Worm (Caenorhabditis elegans): ENCODE data around the gene pmk-2.

The pmk-2 gene

DNA sequence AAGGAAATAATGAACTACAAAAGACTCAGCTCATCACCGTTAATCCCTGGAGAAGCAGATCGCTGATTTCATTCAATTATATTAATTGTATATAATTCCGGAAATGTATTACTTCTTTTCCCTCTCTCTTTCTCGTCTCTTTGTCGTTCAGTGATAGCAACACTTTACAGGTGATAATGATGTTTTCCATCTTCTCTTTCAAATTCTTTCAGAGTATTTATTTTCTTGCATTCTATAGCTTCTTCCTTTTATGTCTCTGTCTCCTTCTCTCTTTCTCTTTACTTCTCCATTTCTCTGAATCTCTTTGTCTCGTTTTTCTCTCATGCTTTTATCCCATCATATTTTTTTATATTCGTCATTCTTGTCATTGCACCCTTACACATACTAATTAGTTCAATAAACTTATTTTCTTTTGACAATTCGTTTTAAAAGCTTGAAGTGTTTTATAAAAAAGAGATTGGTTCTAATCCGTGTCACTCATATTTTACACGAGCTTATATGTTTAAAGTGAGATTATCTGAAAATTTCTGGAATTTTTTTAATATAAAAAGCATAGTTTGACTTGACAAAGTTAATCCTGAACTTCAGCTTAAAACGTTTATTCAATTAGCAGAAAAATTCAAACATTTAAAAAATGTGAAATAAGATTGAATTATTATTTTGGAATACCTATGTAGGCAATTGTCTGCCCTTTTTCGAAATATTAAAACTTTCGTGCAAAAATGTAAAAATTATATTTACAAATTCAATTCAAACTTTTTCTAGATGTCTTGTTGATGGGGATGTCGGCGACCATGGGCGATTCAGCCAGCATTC is at the start of gene pmk-2:
Gene pmk-2, plus strand, starts transcription at position 766 of the 816 bp plus-strand sequence.
- TF ChIP-seq ama-1 (optimal IDR thresholded peaks at IDR 0.05), result no peak
- peak; percentile 49 for TF ChIP-seq unc-42 (tag; optimal IDR thresholded peaks at IDR 0.05)
- TF ChIP-seq Y22D7AL.16 (tag; optimal IDR thresholded peaks at IDR 0.05), result no peak
- TF ChIP-seq nfya-1 (tag; optimal IDR thresholded peaks at IDR 0.05), result no peak
- TF ChIP-seq dmd-4 (tag; optimal IDR thresholded peaks at IDR 0.05; ENCODE audit: borderline replicate concordance), result no peak
- no peak for TF ChIP-seq pros-1 (tag; optimal IDR thresholded peaks at IDR 0.05)
- TF ChIP-seq rnt-1 (tag; optimal IDR thresholded peaks at IDR 0.05), result no peak
- TF ChIP-seq sdc-2 (tag; optimal IDR thresholded peaks at IDR 0.05), result no peak
- TF ChIP-seq hlh-6 (tag; optimal IDR thresholded peaks at IDR 0.05), result no peak
- TF ChIP-seq ceh-18 (tag; optimal IDR thresholded peaks at IDR 0.05), result no peak
- no peak for TF ChIP-seq che-1 (tag; optimal IDR thresholded peaks at IDR 0.05)
- peak; percentile 6 for TF ChIP-seq ceh-14 (tag; optimal IDR thresholded peaks at IDR 0.05)

DNA sequence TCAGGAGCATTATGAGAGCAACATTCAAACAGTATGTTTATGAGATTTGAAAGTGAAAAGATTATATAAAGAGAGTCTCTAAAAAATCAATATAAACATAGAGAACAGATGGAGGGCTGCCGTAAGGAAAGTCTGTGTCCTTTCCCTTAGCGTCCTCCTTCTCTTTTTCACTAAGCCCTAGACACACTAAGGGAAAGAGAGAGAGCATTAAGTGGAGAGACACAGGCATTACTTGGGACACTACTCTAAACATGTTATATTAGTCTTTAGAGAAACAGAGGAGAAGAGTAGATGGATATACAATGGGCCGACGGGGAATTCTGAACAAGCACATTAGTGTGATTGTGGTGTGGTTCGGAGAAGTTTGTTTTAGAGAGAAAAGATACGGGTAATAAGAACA is 46.9 kb upstream of the pmk-2 start:
- TF ChIP-seq odd-2 (tag; optimal IDR thresholded peaks at IDR 0.05) (no peak), unc-42 (tag; optimal IDR thresholded peaks at IDR 0.05) (peak; percentile 7), C08G9.2 (tag; optimal IDR thresholded peaks at IDR 0.05) (no peak), fkh-10 (GFP tag; optimal IDR thresholded peaks at IDR 0.05) (no peak), ceh-24 (tag; optimal IDR thresholded peaks at IDR 0.05) (no peak), elt-2 (tag; optimal IDR thresholded peaks at IDR 0.05) (no peak), hlh-8 (tag; optimal IDR thresholded peaks at IDR 0.05) (no peak), ttx-3 (tag; optimal IDR thresholded peaks at IDR 0.05) (no peak)

- TF ChIP-seq dve-1 (tag; optimal IDR thresholded peaks at IDR 0.05), result no peak
- no peak for TF ChIP-seq K02D7.2 (tag; optimal IDR thresholded peaks at IDR 0.05)
- TF ChIP-seq hlh-8 (tag; optimal IDR thresholded peaks at IDR 0.05), result no peak
These were observed 43.7 kb upstream of the pmk-2 start, which contains the start of gene Y42H9AR.2 for ce11 chrIV:8099601-8100000. TSS of gene Y42H9AR.2 (plus strand) at chrIV:8099901.

- no peak for TF ChIP-seq pqm-1 (tag; optimal IDR thresholded peaks at IDR 0.05)
- peak; percentile 82 for TF ChIP-seq elt-2 (tag; optimal IDR thresholded peaks at IDR 0.05)
These were observed 41.1 kb upstream of the pmk-2 start, which contains the start of gene Y42H9AR.5 for ce11 chrIV:8102231-8102630. TSS of gene Y42H9AR.5 (plus strand) at chrIV:8102531.

DNA sequence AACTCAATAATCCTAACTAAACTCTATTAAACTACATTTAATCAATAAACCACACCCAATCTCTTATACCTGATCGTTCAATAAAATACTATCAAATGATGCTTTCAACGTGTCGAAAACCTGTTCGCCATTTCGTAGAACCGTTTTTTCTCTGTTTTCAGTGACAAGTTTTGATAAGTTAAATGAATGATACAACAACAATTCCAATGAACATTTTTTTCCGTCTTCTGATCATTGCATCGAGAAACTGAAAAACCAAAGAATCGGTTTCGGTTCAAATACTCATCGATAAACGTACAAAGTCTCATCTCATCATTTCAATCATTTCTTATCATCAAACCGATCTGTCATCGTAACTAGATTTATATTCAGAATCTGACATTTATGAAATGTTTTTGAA is 40.1 kb upstream of the pmk-2 start:
- TF ChIP-seq unc-55 (GFP tag; optimal IDR thresholded peaks at IDR 0.05), result peak; percentile 28
- TF ChIP-seq C08G9.2 (tag; optimal IDR thresholded peaks at IDR 0.05), result no peak
- TF ChIP-seq rnt-1 (tag; optimal IDR thresholded peaks at IDR 0.05), result no peak

ce11 chrIV:8105083-8105482 is 38.2 kb upstream of the pmk-2 start:
- no peak for TF ChIP-seq ets-4 (tag; optimal IDR thresholded peaks at IDR 0.05)
- no peak for TF ChIP-seq K02D7.2 (tag; optimal IDR thresholded peaks at IDR 0.05)
- TF ChIP-seq ceh-45 (GFP tag; IDR thresholded peaks at IDR 0.05), result no peak

ce11 chrIV:8107502-8107901 is 35.8 kb upstream of the pmk-2 start, which contains the start of gene rabs-5:
TSS of gene rabs-5 (minus strand) at chrIV:8107602.
- TF ChIP-seq pha-2 (tag; optimal IDR thresholded peaks at IDR 0.05), result no peak
- no peak for TF ChIP-seq gmeb-2 (tag; optimal IDR thresholded peaks at IDR 0.05)
- TF ChIP-seq pqm-1 (tag; optimal IDR thresholded peaks at IDR 0.05), result no peak
- TF ChIP-seq dmd-4 (tag; optimal IDR thresholded peaks at IDR 0.05; ENCODE audit: borderline replicate concordance), result no peak
- TF ChIP-seq unc-86 (tag; optimal IDR thresholded peaks at IDR 0.05), result no peak
- TF ChIP-seq dve-1 (tag; optimal IDR thresholded peaks at IDR 0.05), result no peak
- TF ChIP-seq ahr-1 (tag; optimal IDR thresholded peaks at IDR 0.05), result no peak
- no peak for TF ChIP-seq ceh-31 (tag; optimal IDR thresholded peaks at IDR 0.05)
- no peak for TF ChIP-seq sox-4 (tag; optimal IDR thresholded peaks at IDR 0.05)
- no peak for TF ChIP-seq hlh-30 (tag; optimal IDR thresholded peaks at IDR 0.05; ENCODE audit: insufficient read depth)
- no peak for TF ChIP-seq hlh-15 (tag; optimal IDR thresholded peaks at IDR 0.05)
- no peak for TF ChIP-seq tbx-7 (tag; optimal IDR thresholded peaks at IDR 0.05)
- TF ChIP-seq T23F11.4 (GFP tag; optimal IDR thresholded peaks at IDR 0.05), result no peak
- no peak for TF ChIP-seq fkh-6 (tag; optimal IDR thresholded peaks at IDR 0.05)
